Fruit fly (Drosophila melanogaster): ENCODE data around the gene BBS5.
A peak's percentile ranks its signal among the peaks of the same experiment; 100 is the strongest.

The BBS5 gene

DNA sequence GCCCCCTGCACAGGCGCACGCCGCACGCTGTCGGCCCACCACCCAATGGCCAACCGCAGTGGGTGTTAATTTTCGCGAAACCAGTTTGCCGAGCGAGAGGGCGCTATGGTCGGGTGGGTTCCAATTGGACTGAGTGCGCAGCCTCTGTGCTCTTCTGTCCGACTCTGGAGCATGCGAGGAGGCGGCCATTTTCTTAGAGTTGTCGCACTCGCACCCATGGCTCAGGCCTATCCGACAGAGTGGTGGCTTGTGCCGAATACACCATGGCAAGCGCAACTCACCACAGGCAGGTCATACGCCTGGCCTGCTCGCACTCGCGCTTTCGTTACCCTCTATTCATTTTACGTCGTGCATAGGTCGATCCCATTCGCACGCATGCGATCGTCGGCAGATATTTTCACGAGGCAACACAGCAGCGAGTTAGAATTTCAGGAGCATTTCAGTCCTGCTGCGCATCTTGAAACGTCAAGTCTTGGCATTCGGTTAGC is 36.3 kb downstream of the BBS5 start, which contains the start of gene opa (continued):
- peak; percentile 31; the same call in 1 of the 2 replicates for TF ChIP-seq Atf6 (GFP tag; IDR thresholded peaks at IDR 0.05)
- TF ChIP-seq lov (optimal IDR thresholded peaks at IDR 0.05) = no peak
- TF ChIP-seq lov (GFP tag; IDR thresholded peaks at IDR 0.05) = 0 out of 3 replicates have a peak, but pooled peaks have one; percentile 6
- TF ChIP-seq sqz (GFP tag; optimal IDR thresholded peaks at IDR 0.05) = no peak

DNA sequence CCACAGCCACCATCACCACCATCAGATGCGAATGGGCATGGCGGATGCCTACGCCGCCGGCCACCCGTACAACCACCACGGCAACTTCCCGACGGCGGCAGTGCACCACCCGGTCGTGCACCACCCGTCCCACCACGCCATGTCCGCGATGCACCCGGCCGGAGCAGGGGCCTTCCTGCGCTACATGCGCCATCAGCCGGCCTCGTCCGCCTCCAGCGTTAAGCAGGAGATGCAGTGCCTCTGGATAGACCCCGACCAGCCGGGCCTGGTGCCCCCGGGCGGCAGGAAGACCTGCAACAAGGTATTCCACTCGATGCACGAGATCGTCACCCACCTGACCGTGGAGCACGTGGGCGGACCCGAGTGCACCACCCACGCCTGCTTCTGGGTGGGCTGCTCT is 37.4 kb downstream of the BBS5 start:
- TF ChIP-seq CG17361 (GFP tag; IDR thresholded peaks at IDR 0.05) (no peak), CG10979 (tag; optimal IDR thresholded peaks at IDR 0.05) (no peak), CG17186 (GFP tag; optimal IDR thresholded peaks at IDR 0.05) (no peak), CG10654 (GFP tag; optimal IDR thresholded peaks at IDR 0.05) (no peak), CG9817 (tag; optimal IDR thresholded peaks at IDR 0.05) (no peak), CG7963 (GFP tag; IDR thresholded peaks at IDR 0.05; ENCODE audit: partially characterized antibody) (0 out of 3 replicates have a peak, but pooled peaks have one; percentile 6), Stat92E (GFP tag; optimal IDR thresholded peaks at IDR 0.05) (no peak), CG34224 (GFP tag; IDR thresholded peaks at IDR 0.05; ENCODE audit: partially characterized antibody) (no peak), crol (GFP tag; IDR thresholded peaks at IDR 0.05) (no peak), Atf3 (GFP tag; optimal IDR thresholded peaks at IDR 0.05) (no peak), Hmr (GFP tag; optimal IDR thresholded peaks at IDR 0.05) (no peak), CG3838 (GFP tag; optimal IDR thresholded peaks at IDR 0.05) (no peak), CG15269 (tag; optimal IDR thresholded peaks at IDR 0.05) (no peak), Ets65A (GFP tag) (peak; percentile 91), CG18262 (tag; optimal IDR thresholded peaks at IDR 0.05) (no peak), sim (GFP tag; IDR thresholded peaks at IDR 0.05) (no peak), zen2 (GFP tag; IDR thresholded peaks at IDR 0.05; ENCODE audit: partially characterized antibody) (no peak), D19B (GFP tag; optimal IDR thresholded peaks at IDR 0.05) (no peak), Vsx1 (GFP tag; optimal IDR thresholded peaks at IDR 0.05) (no peak), CG12236 (GFP tag; optimal IDR thresholded peaks at IDR 0.05) (no peak), D19A (tag; optimal IDR thresholded peaks at IDR 0.05) (no peak), gsb (GFP tag; IDR thresholded peaks at IDR 0.05) (no peak), CG10321 (GFP tag; IDR thresholded peaks at IDR 0.05) (no peak), Trl (optimal IDR thresholded peaks at IDR 0.05) (no peak), Trl (GFP tag; optimal IDR thresholded peaks at IDR 0.05) (no peak), lov (optimal IDR thresholded peaks at IDR 0.05) (no peak), lov (GFP tag; IDR thresholded peaks at IDR 0.05) (no peak), H15 (GFP tag; IDR thresholded peaks at IDR 0.05) (no peak), Fer3 (tag; optimal IDR thresholded peaks at IDR 0.05) (no peak), CG2875 (GFP tag; optimal IDR thresholded peaks at IDR 0.05) (no peak), nau (GFP tag; optimal IDR thresholded peaks at IDR 0.05) (no peak), Lpt (GFP tag; optimal IDR thresholded peaks at IDR 0.05) (no peak), CG8765 (GFP tag; IDR thresholded peaks at IDR 0.05) (no peak), croc (GFP tag; conservative IDR thresholded peaks at IDR 0.05) (no peak), CG9609 (GFP tag; optimal IDR thresholded peaks at IDR 0.05) (no peak), CG14710 (tag; optimal IDR thresholded peaks at IDR 0.05) (no peak), HmgD (GFP tag; optimal IDR thresholded peaks at IDR 0.05) (no peak), ftz-f1 (GFP tag; optimal IDR thresholded peaks at IDR 0.05) (no peak), Rfx (GFP tag; IDR thresholded peaks at IDR 0.05) (0 out of 2 replicates have a peak, but pooled peaks have one; percentile 3), CG3163 (GFP tag; optimal IDR thresholded peaks at IDR 0.05) (no peak), Hr39 (optimal IDR thresholded peaks at IDR 0.05) (peak; percentile 41), CG33213 (GFP tag; optimal IDR thresholded peaks at IDR 0.05) (no peak), CG42726 (GFP tag; IDR thresholded peaks at IDR 0.05; ENCODE audit: partially characterized antibody) (0 out of 2 replicates have a peak, but pooled peaks have one; percentile 3), CG5245 (GFP tag; optimal IDR thresholded peaks at IDR 0.05) (no peak), sens (GFP tag) (peak; percentile 45), zfh1 (GFP tag; IDR thresholded peaks at IDR 0.05) (0 out of 3 replicates have a peak, but pooled peaks have one; percentile 35), ERR (GFP tag; optimal IDR thresholded peaks at IDR 0.05) (no peak), CG11560 (tag; IDR thresholded peaks at IDR 0.05) (no peak)
